Worm (Caenorhabditis elegans): ENCODE data around the gene ifb-2.

- TF ChIP-seq nhr-85 (tag) (no peak), lin-15B (tag; optimal IDR thresholded peaks at IDR 0.05) (no peak), unc-62 (GFP tag; optimal IDR thresholded peaks at IDR 0.05) (no peak), mef-2 (tag; optimal IDR thresholded peaks at IDR 0.05) (no peak)
Observed at ce11 chrII:5801075-5801474, 51.1 kb downstream of the ifb-2 start, which contains the start of the genes K05F1.9 and K05F1.1.

All from whole organism, L1 larva.